Worm (Caenorhabditis elegans) whole organism, early embryonic: ENCODE data around the gene R02F2.8.

Experiments
- ama-1 ChIP-seq: fragments of 150-350 bp; optimal IDR thresholded peaks from 2 replicates; lab custom pipeline; 2014
- tbx-11 ChIP-seq: fragments of 200-800 bp; sonication (Bioruptor generic); IDR thresholded peaks from 2 replicates; pipeline ENCODE4 v1.3.6; 2022; ENCODE audit warnings: missing genetic modification characterization, missing compliant biosample characterization

- TF ChIP-seq tbx-11 (no peak), ama-1 (no peak)
Observed at ce11 chrIII:5483738-5484315, 11.2 kb downstream of the R02F2.8 start, which contains the start of the genes R02F2.7 and R02F2.4.
